Worm (Caenorhabditis elegans) whole organism, L3 larva: ENCODE measurements around the gene prde-1.

Experiments used
- R02D3.7 ChIP-seq: fragments of 150-350 bp; optimal IDR thresholded peaks from 2 replicates; lab custom pipeline; 2014; ENCODE audit warnings: missing biosample characterization, missing genetic modification characterization
- pha-4 ChIP-seq: fragments of 150-350 bp; optimal IDR thresholded peaks from 2 replicates; lab custom pipeline; 2014; ENCODE audit warnings: missing biosample characterization, missing genetic modification reagents, missing genetic modification characterization
- pqm-1 ChIP-seq: fragments of 150-350 bp; optimal IDR thresholded peaks from 2 replicates; lab custom pipeline; 2017; ENCODE audit warnings: missing biosample characterization, missing genetic modification characterization, inconsistent platforms

ce11 chrV:15594573-15594972, 56.5 kb downstream of the prde-1 start, which contains the start of gene fbxa-139:
- TF ChIP-seq pqm-1 (tag; lab: Kevin White, UChicago), result no peak
- TF ChIP-seq R02D3.7 (tag; lab: Kevin White, UChicago), result no peak
- TF ChIP-seq pha-4 (tag; lab: Kevin White, UChicago), result no peak
